Worm (Caenorhabditis elegans) whole organism, L1 larva: ENCODE results near the gene Y34B4A.10.

ENCODE experiments used
- aha-1 ChIP-seq: fragments of 150-350 bp; optimal IDR thresholded peaks from 2 replicates; lab custom pipeline; 2014; ENCODE audit warnings: missing biosample characterization, missing genetic modification characterization
- ama-1 ChIP-seq: fragments of 150-350 bp; optimal IDR thresholded peaks from 2 replicates; lab custom pipeline; 2014
- blmp-1 ChIP-seq: fragments of 150-350 bp; optimal IDR thresholded peaks from 2 replicates; lab custom pipeline; 2014; ENCODE audit warnings: missing biosample characterization, missing genetic modification characterization
- ceh-82 ChIP-seq, 3 experiments: fragments of 150-350 bp in 1 of 3; sonication (generic microtip) in 2 of 3; optimal IDR thresholded peaks; 2 replicates each; lab custom pipeline; 2014 to 2017; ENCODE audit warnings: missing biosample characterization in 3 of 3, missing genetic modification characterization in 3 of 3
- ces-1 ChIP-seq: fragments of 150-350 bp; optimal IDR thresholded peaks from 2 replicates; lab custom pipeline; 2014; ENCODE audit warnings: missing biosample characterization, missing genetic modification reagents, missing genetic modification characterization
- egl-27 ChIP-seq, 2 experiments: fragments of 150-350 bp in 1 of 2; sonication (generic microtip); optimal IDR thresholded peaks; 3 replicates each; lab custom pipeline; 2017 to 2018; ENCODE audit warnings: missing biosample characterization in 2 of 2, missing genetic modification characterization in 2 of 2, missing genetic modification reagents in 2 of 2
- elt-3 ChIP-seq, 6 experiments: fragments of 150-350 bp in 1 of 6; sonication (generic microtip); optimal IDR thresholded peaks; 2 replicates each; lab custom pipeline; 2017 to 2018; ENCODE audit warnings: missing biosample characterization in 6 of 6, missing genetic modification characterization in 6 of 6, inconsistent platforms in 1 of 6
- ets-5 ChIP-seq: fragments of 200-800 bp; sonication (Bioruptor generic); IDR thresholded peaks from 2 replicates; pipeline ENCODE4 v1.3.6; 2022; ENCODE audit warnings: missing genetic modification characterization, missing compliant biosample characterization
- fkh-10 ChIP-seq: sonication (generic microtip); optimal IDR thresholded peaks from 2 replicates; lab custom pipeline; 2017; ENCODE audit warnings: missing biosample characterization, missing genetic modification reagents, missing genetic modification characterization
- hlh-4 ChIP-seq: sonication (generic microtip); optimal IDR thresholded peaks from 2 replicates; lab custom pipeline; 2016; ENCODE audit warnings: mild to moderate bottlenecking, missing genetic modification characterization, missing compliant biosample characterization
- lin-14 ChIP-seq: fragments of 200-800 bp; sonication (Bioruptor generic); optimal IDR thresholded peaks from 2 replicates; lab custom pipeline; 2018; ENCODE audit warnings: mild to moderate bottlenecking, missing genetic modification characterization, moderate library complexity, missing compliant biosample characterization
- lin-15B ChIP-seq: fragments of 150-350 bp; sonication (generic microtip); optimal IDR thresholded peaks from 3 replicates; lab custom pipeline; 2014; ENCODE audit warnings: missing biosample characterization, missing genetic modification characterization
- lir-3 ChIP-seq: sonication (generic microtip); optimal IDR thresholded peaks from 2 replicates; lab custom pipeline; 2016; ENCODE audit warnings: mild to moderate bottlenecking, missing genetic modification characterization, moderate library complexity, missing compliant biosample characterization; ENCODE audit not compliant: poor library complexity
- lsy-2 ChIP-seq, 2 experiments: fragments of 150-350 bp; optimal IDR thresholded peaks; 2 replicates each; lab custom pipeline; 2014; ENCODE audit warnings: missing biosample characterization in 2 of 2, missing genetic modification characterization in 2 of 2
- mdl-1 ChIP-seq, 2 experiments: fragments of 150-350 bp; optimal IDR thresholded peaks; 2 replicates each; lab custom pipeline; 2014 to 2017; ENCODE audit warnings: missing biosample characterization in 2 of 2, missing genetic modification characterization in 2 of 2, inconsistent platforms in 1 of 2
- mef-2 ChIP-seq: fragments of 150-350 bp; optimal IDR thresholded peaks from 2 replicates; lab custom pipeline; 2014; ENCODE audit warnings: missing biosample characterization, missing genetic modification characterization
- nhr-11 ChIP-seq: fragments of 150-350 bp; optimal IDR thresholded peaks from 2 replicates; lab custom pipeline; 2014; ENCODE audit warnings: missing biosample characterization, missing genetic modification characterization
- nhr-20 ChIP-seq: sonication (generic microtip); optimal IDR thresholded peaks from 2 replicates; lab custom pipeline; 2016; ENCODE audit warnings: mild to moderate bottlenecking, missing genetic modification characterization, missing compliant biosample characterization
- nhr-71 ChIP-seq: sonication (generic microtip); optimal IDR thresholded peaks from 2 replicates; lab custom pipeline; 2016; ENCODE audit warnings: mild to moderate bottlenecking, missing genetic modification characterization, moderate library complexity, missing compliant biosample characterization
- nhr-84 ChIP-seq: sonication (generic microtip); optimal IDR thresholded peaks from 2 replicates; lab custom pipeline; 2017; ENCODE audit warnings: missing biosample characterization, missing genetic modification characterization
- nhr-90 ChIP-seq: sonication (generic microtip); optimal IDR thresholded peaks from 2 replicates; lab custom pipeline; 2016; ENCODE audit warnings: mild to moderate bottlenecking, missing genetic modification characterization, missing compliant biosample characterization; ENCODE audit not compliant: poor library complexity
- pag-3 ChIP-seq: sonication (generic microtip); optimal IDR thresholded peaks from 2 replicates; lab custom pipeline; 2017; ENCODE audit warnings: missing genetic modification characterization, mild to moderate bottlenecking, missing compliant biosample characterization, antibody characterized with exemption, borderline replicate concordance; ENCODE audit not compliant: insufficient read depth
- pax-3 ChIP-seq: fragments of 200-800 bp; sonication (Bioruptor generic); optimal IDR thresholded peaks from 2 replicates; lab custom pipeline; 2018; ENCODE audit warnings: mild to moderate bottlenecking, missing genetic modification characterization, moderate library complexity, missing compliant biosample characterization
- rnt-1 ChIP-seq: sonication (generic microtip); optimal IDR thresholded peaks from 2 replicates; lab custom pipeline; 2016; ENCODE audit warnings: mild to moderate bottlenecking, missing genetic modification characterization, moderate library complexity, missing compliant biosample characterization
- skn-1 ChIP-seq: fragments of 150-350 bp; optimal IDR thresholded peaks from 2 replicates; lab custom pipeline; 2014; ENCODE audit warnings: missing biosample characterization, missing genetic modification characterization
- snpc-4 ChIP-seq: fragments of 150-350 bp; optimal IDR thresholded peaks from 2 replicates; lab custom pipeline; 2014; ENCODE audit warnings: missing biosample characterization, missing genetic modification characterization
- sox-4 ChIP-seq: sonication (generic microtip); optimal IDR thresholded peaks from 2 replicates; lab custom pipeline; 2016; ENCODE audit warnings: missing genetic modification characterization, missing compliant biosample characterization
- sptf-1 ChIP-seq: fragments of 150-350 bp; optimal IDR thresholded peaks from 2 replicates; lab custom pipeline; 2014; ENCODE audit warnings: missing biosample characterization, missing genetic modification characterization
- sup-37 ChIP-seq: fragments of 200-800 bp; sonication (Bioruptor generic); optimal IDR thresholded peaks from 2 replicates; lab custom pipeline; 2018; ENCODE audit warnings: mild to moderate bottlenecking, missing genetic modification characterization, missing compliant biosample characterization
- swsn-7 ChIP-seq: sonication (generic microtip); optimal IDR thresholded peaks from 2 replicates; lab custom pipeline; 2016; ENCODE audit warnings: missing genetic modification characterization, missing compliant biosample characterization
- tbx-2 ChIP-seq: sonication (generic microtip); optimal IDR thresholded peaks from 2 replicates; lab custom pipeline; 2016; ENCODE audit warnings: missing genetic modification characterization, missing compliant biosample characterization
- tlp-1 ChIP-seq: fragments of 150-350 bp; optimal IDR thresholded peaks from 2 replicates; lab custom pipeline; 2014; ENCODE audit warnings: missing biosample characterization, missing genetic modification characterization
- unc-130 ChIP-seq: fragments of 150-350 bp; optimal IDR thresholded peaks from 2 replicates; lab custom pipeline; 2017; ENCODE audit warnings: missing biosample characterization, missing genetic modification characterization, inconsistent platforms
- unc-30 ChIP-seq: sonication (generic microtip); optimal IDR thresholded peaks from 2 replicates; lab custom pipeline; 2017; ENCODE audit warnings: missing biosample characterization, missing genetic modification characterization
- unc-62 ChIP-seq: fragments of 150-350 bp; optimal IDR thresholded peaks from 2 replicates; lab custom pipeline; 2014; ENCODE audit warnings: missing biosample characterization, missing genetic modification reagents, missing genetic modification characterization
- unc-86 ChIP-seq: sonication (generic microtip); optimal IDR thresholded peaks from 2 replicates; lab custom pipeline; 2016; ENCODE audit warnings: missing genetic modification characterization, missing compliant biosample characterization
- unc-98 ChIP-seq: fragments of 200-800 bp; sonication (Bioruptor generic); IDR thresholded peaks from 2 replicates; pipeline ENCODE4 v1.3.6; 2022; ENCODE audit warnings: missing genetic modification characterization, missing compliant biosample characterization
- vab-15 ChIP-seq: sonication (generic microtip); optimal IDR thresholded peaks from 2 replicates; lab custom pipeline; 2017; ENCODE audit warnings: missing genotype, mild to moderate bottlenecking, missing genetic modification characterization, missing compliant biosample characterization
- zag-1 ChIP-seq: fragments of 150-350 bp; optimal IDR thresholded peaks from 2 replicates; lab custom pipeline; 2014; ENCODE audit warnings: missing biosample characterization, missing genetic modification characterization
- zip-4 ChIP-seq: fragments of 200-800 bp; sonication (Bioruptor generic); optimal IDR thresholded peaks from 2 replicates; lab custom pipeline; 2018; ENCODE audit warnings: mild to moderate bottlenecking, missing genetic modification characterization, moderate library complexity, missing compliant biosample characterization

Y34B4A.10 gene

ce11 chrX:5205561-5205960 lies 44.1 kb upstream of the Y34B4A.10 start, which contains the start of gene H28G03.2 (continued):
- TF ChIP-seq ceh-82 (tag; optimal IDR thresholded peaks at IDR 0.05; lab: Kevin White, UChicago) (peak in 1 of 3 experiments; percentile 17), lin-14 (GFP tag; lab: Kevin White, UChicago) (peak; percentile 45), nhr-11 (tag; lab: Kevin White, UChicago) (no peak), tbx-2 (tag; lab: Kevin White, UChicago) (no peak), pax-3 (tag; lab: Kevin White, UChicago) (no peak), nhr-84 (tag; lab: Kevin White, UChicago) (no peak)

ce11 chrX:5207819-5208218 lies 41.9 kb upstream of the Y34B4A.10 start:
- peak; percentile 9 for TF ChIP-seq nhr-20 (tag; lab: Kevin White, UChicago)
- no peak for TF ChIP-seq aha-1 (tag; lab: Kevin White, UChicago)
- no peak for TF ChIP-seq nhr-71
- TF ChIP-seq unc-98 (GFP tag; lab: Robert Waterston, UW): no peak
- TF ChIP-seq fkh-10 (GFP tag; lab: Kevin White, UChicago): no peak
- no peak for TF ChIP-seq sup-37 (GFP tag; lab: Kevin White, UChicago)
- TF ChIP-seq pax-3 (tag; lab: Kevin White, UChicago): no peak
- no peak for TF ChIP-seq ceh-82 (tag; optimal IDR thresholded peaks at IDR 0.05; lab: Kevin White, UChicago)
- TF ChIP-seq lsy-2 (tag; optimal IDR thresholded peaks at IDR 0.05; lab: Kevin White, UChicago): peak in 1 of 2 experiments; percentile 2
- TF ChIP-seq unc-86 (tag; lab: Kevin White, UChicago): no peak
- no peak for TF ChIP-seq snpc-4
- no peak for TF ChIP-seq ama-1
- TF ChIP-seq ets-5 (GFP tag; lab: Robert Waterston, UW): no peak
- TF ChIP-seq lir-3 (tag; lab: Kevin White, UChicago): no peak
- TF ChIP-seq nhr-90 (tag; lab: Kevin White, UChicago): no peak
- no peak for TF ChIP-seq skn-1 (tag; lab: Kevin White, UChicago)

- TF ChIP-seq mef-2 (tag; lab: Kevin White, UChicago) (no peak), egl-27 (tag; optimal IDR thresholded peaks at IDR 0.05; lab: Kevin White, UChicago) (no peak), swsn-7 (tag; lab: Kevin White, UChicago) (no peak), ets-5 (GFP tag; lab: Robert Waterston, UW) (no peak), hlh-4 (tag; lab: Kevin White, UChicago) (no peak), elt-3 (tag; optimal IDR thresholded peaks at IDR 0.05; lab: Kevin White, UChicago) (no peak), zip-4 (GFP tag; lab: Kevin White, UChicago) (no peak), unc-62 (GFP tag; lab: Kevin White, UChicago) (no peak), lin-15B (no peak), unc-130 (tag; lab: Kevin White, UChicago) (no peak), unc-30 (tag; lab: Kevin White, UChicago) (no peak), nhr-11 (tag; lab: Kevin White, UChicago) (no peak), rnt-1 (tag; lab: Kevin White, UChicago) (peak; percentile 25), ces-1 (GFP tag; lab: Kevin White, UChicago) (no peak), mdl-1 (tag; optimal IDR thresholded peaks at IDR 0.05; lab: Kevin White, UChicago) (no peak), vab-15 (tag; lab: Kevin White, UChicago) (no peak), sox-4 (no peak), nhr-71 (peak; percentile 31), pax-3 (tag; lab: Kevin White, UChicago) (no peak), sptf-1 (tag; lab: Kevin White, UChicago) (no peak), tbx-2 (tag; lab: Kevin White, UChicago) (no peak), blmp-1 (no peak), unc-86 (tag; lab: Kevin White, UChicago) (no peak), tlp-1 (no peak), zag-1 (tag; lab: Kevin White, UChicago) (no peak), pag-3 (peak; percentile 51)
Observed at ce11 chrX:5208326-5208725, 41.4 kb upstream of the Y34B4A.10 start.
